Worm (Caenorhabditis elegans) whole organism, mixed stage, embryonic: ENCODE data around the gene pnn-1.
"Not testable (repeated sequence)": the region's sequence is repeated elsewhere in the genome, so short reads cannot be mapped to it uniquely, and the experiment has no call there.

Source experiments
- blmp-1 ChIP-seq: fragments of 150-350 bp; optimal IDR thresholded peaks from 2 replicates; lab custom pipeline; 2014; ENCODE audit warnings: missing biosample characterization, missing genetic modification characterization
- cnd-1 ChIP-seq: fragments of 200-800 bp; sonication (Bioruptor generic); optimal IDR thresholded peaks from 2 replicates; lab custom pipeline; 2018; ENCODE audit warnings: mild to moderate bottlenecking, missing genetic modification characterization, missing compliant biosample characterization
- elt-1 ChIP-seq: sonication (generic microtip); optimal IDR thresholded peaks from 2 replicates; lab custom pipeline; 2017; ENCODE audit warnings: missing genetic modification characterization, mild to moderate bottlenecking, missing compliant biosample characterization, antibody characterized with exemption, moderate library complexity, borderline replicate concordance; ENCODE audit not compliant: insufficient read depth
- ham-2 ChIP-seq: fragments of 200-800 bp; sonication (Bioruptor generic); optimal IDR thresholded peaks from 2 replicates; lab custom pipeline; 2018; ENCODE audit warnings: mild to moderate bottlenecking, missing genetic modification characterization, missing compliant biosample characterization
- lin-13 ChIP-seq: fragments of 150-350 bp; optimal IDR thresholded peaks from 2 replicates; lab custom pipeline; 2014; ENCODE audit warnings: missing biosample characterization, missing genetic modification characterization
- lsy-2 ChIP-seq: fragments of 150-350 bp; optimal IDR thresholded peaks from 2 replicates; lab custom pipeline; 2014; ENCODE audit warnings: missing biosample characterization, missing genetic modification characterization
- mep-1 ChIP-seq: fragments of 150-350 bp; optimal IDR thresholded peaks from 2 replicates; lab custom pipeline; 2017; ENCODE audit warnings: missing biosample characterization, missing genetic modification reagents, missing genetic modification characterization, inconsistent platforms
- nhr-12 ChIP-seq: fragments of 150-350 bp; optimal IDR thresholded peaks from 2 replicates; lab custom pipeline; 2014; ENCODE audit warnings: missing biosample characterization, missing genetic modification characterization
- nhr-237 ChIP-seq: fragments of 150-350 bp; optimal IDR thresholded peaks from 2 replicates; lab custom pipeline; 2014; ENCODE audit warnings: missing biosample characterization, missing genetic modification characterization
- nhr-76 ChIP-seq: sonication (generic microtip); optimal IDR thresholded peaks from 2 replicates; lab custom pipeline; 2017; ENCODE audit warnings: missing biosample characterization, missing genetic modification characterization
- sem-2 ChIP-seq: fragments of 200-800 bp; sonication (Bioruptor generic); optimal IDR thresholded peaks from 2 replicates; lab custom pipeline; 2018; ENCODE audit warnings: mild to moderate bottlenecking, missing genetic modification characterization, missing compliant biosample characterization
- unc-120 ChIP-seq: sonication (generic microtip); optimal IDR thresholded peaks from 2 replicates; lab custom pipeline; 2017; ENCODE audit warnings: missing genetic modification characterization, missing compliant biosample characterization; ENCODE audit not compliant: poor library complexity, severe bottlenecking
- unc-62 ChIP-seq: fragments of 150-350 bp; optimal IDR thresholded peaks from 2 replicates; lab custom pipeline; 2014; ENCODE audit warnings: missing biosample characterization, missing genetic modification reagents, missing genetic modification characterization
- ztf-11 ChIP-seq: fragments of 150-350 bp; optimal IDR thresholded peaks from 2 replicates; lab custom pipeline; 2014; ENCODE audit warnings: missing biosample characterization, missing genetic modification characterization

ce11 chrV:12967925-12968327 is 3.0 kb upstream of the pnn-1 start, which contains the start of gene R186.8:
- TF ChIP-seq lsy-2 (tag; lab: Kevin White, UChicago) = peak; percentile 90
- TF ChIP-seq ztf-11 (tag; lab: Kevin White, UChicago); sem-2; nhr-12; unc-62; cnd-1; elt-1 (tag; lab: Kevin White, UChicago); blmp-1 (tag; lab: Kevin White, UChicago); ham-2 (GFP tag; lab: Kevin White, UChicago); mep-1 (tag; lab: Kevin White, UChicago); nhr-76 (tag; lab: Kevin White, UChicago): not testable (repeated sequence)
- peak; percentile 23 for TF ChIP-seq nhr-237 (tag; lab: Kevin White, UChicago)
- TF ChIP-seq lin-13 = peak; percentile 21
- peak; percentile 51 for TF ChIP-seq unc-120 (tag; lab: Kevin White, UChicago)
